Fruit fly (Drosophila melanogaster): ENCODE results near the gene CG8750.
A peak's percentile ranks its signal among the peaks of the same experiment; 100 is the strongest.

- TF ChIP-seq sens (GFP tag): peak; percentile 74
- TF ChIP-seq croc (GFP tag; conservative IDR thresholded peaks at IDR 0.05): no peak
- TF ChIP-seq Dek (tag; optimal IDR thresholded peaks at IDR 0.05): no peak
- peak; percentile 43 for TF ChIP-seq pita (GFP tag; optimal IDR thresholded peaks at IDR 0.05)
Measured at dm6 chr3L:13859688-13860373, 17.0 kb upstream of the CG8750 start.

Data from whole organism, embryonic.